Fruit fly (Drosophila melanogaster): ENCODE data around the gene CG34456.

The CG34456 gene

DNA sequence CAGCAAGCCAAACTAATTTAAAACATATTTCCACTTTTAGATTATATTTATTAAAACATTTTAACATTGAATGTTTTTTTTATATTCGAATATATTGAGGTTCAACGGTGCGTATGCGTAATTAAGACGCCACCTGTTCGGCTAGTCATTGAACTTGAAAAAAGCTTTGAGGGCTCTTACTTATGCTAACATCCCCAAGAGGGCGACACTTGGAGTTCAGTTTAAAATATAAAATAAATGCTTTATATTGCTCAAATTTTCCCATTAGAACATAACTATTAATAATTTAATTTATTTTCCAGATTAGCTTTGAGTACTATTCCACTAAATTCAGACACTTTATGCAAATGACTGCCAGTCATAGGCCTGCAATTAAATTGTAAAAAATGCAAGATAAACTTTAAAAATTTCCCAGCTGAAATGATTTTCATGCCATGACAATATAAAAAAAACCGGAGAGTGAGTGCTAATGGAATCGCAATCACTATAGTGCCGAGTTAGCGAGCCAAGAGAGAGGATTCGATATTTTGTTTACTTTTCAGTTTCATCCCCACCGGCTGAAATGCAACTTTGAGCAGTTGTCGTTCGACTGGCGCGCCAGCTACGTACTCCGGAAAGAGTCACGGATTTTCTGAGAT lies 28.0 kb upstream of the CG34456 start, which contains the start of gene PGRP-LA (continued):
- TF ChIP-seq ap (GFP tag; IDR thresholded peaks at IDR 0.05) (no peak), CG13296 (GFP tag; optimal IDR thresholded peaks at IDR 0.05) (peak; percentile 38), CG1233 (GFP tag; optimal IDR thresholded peaks at IDR 0.05) (no peak), Aef1 (GFP tag; IDR thresholded peaks at IDR 0.05) (peak; percentile 37; the same call in 1 of the 3 replicates), Tbp (GFP tag; optimal IDR thresholded peaks at IDR 0.05) (no peak), NFAT (GFP tag; IDR thresholded peaks at IDR 0.05) (peak; percentile 64; the same call in 1 of the 2 replicates), CG9437 (GFP tag; optimal IDR thresholded peaks at IDR 0.05) (peak; percentile 30), lmd (GFP tag; IDR thresholded peaks at IDR 0.05) (peak; percentile 47; the same call in 1 of the 2 replicates), Fer3 (tag; optimal IDR thresholded peaks at IDR 0.05) (peak; percentile 29), ind (GFP tag; optimal IDR thresholded peaks at IDR 0.05) (peak; percentile 17), Hr3 (GFP tag; optimal IDR thresholded peaks at IDR 0.05) (peak; percentile 4), CG7786 (GFP tag; optimal IDR thresholded peaks at IDR 0.05) (no peak), tgo (GFP tag; IDR thresholded peaks at IDR 0.05) (peak; percentile 40; the same call in 1 of the 3 replicates), CkIIα-i1 (GFP tag; IDR thresholded peaks at IDR 0.05) (no peak), CG30403 (GFP tag; optimal IDR thresholded peaks at IDR 0.05) (peak; percentile 12), luna (GFP tag; optimal IDR thresholded peaks at IDR 0.05) (no peak), unpg (GFP tag; optimal IDR thresholded peaks at IDR 0.05) (peak; percentile 46), Asciz (GFP tag; optimal IDR thresholded peaks at IDR 0.05) (peak; percentile 29), CG4854 (GFP tag; optimal IDR thresholded peaks at IDR 0.05) (no peak), gro (GFP tag; optimal IDR thresholded peaks at IDR 0.05) (no peak), CG6791 (GFP tag; IDR thresholded peaks at IDR 0.05; ENCODE audit: partially characterized antibody) (no peak), Hr51 (GFP tag; optimal IDR thresholded peaks at IDR 0.05) (peak in 1 of 2 experiments; percentile 52), CG14441 (GFP tag; IDR thresholded peaks at IDR 0.05) (0 out of 2 replicates have a peak, but pooled peaks have one; percentile 52), bbx (GFP tag; IDR thresholded peaks at IDR 0.05; ENCODE audit: partially characterized antibody) (no peak), gt (GFP tag; IDR thresholded peaks at IDR 0.05) (no peak), h (optimal IDR thresholded peaks at IDR 0.05) (no peak), p53 (GFP tag; optimal IDR thresholded peaks at IDR 0.05) (no peak), H15 (GFP tag; IDR thresholded peaks at IDR 0.05) (0 out of 3 replicates have a peak, but pooled peaks have one; percentile 35), pan (optimal IDR thresholded peaks at IDR 0.05) (no peak), pan (GFP tag; optimal IDR thresholded peaks at IDR 0.05 in 1 of 2, IDR thresholded peaks at IDR 0.05 in 1 of 2) (peak in 1 of 2 experiments; percentile 52), HHEX (GFP tag; optimal IDR thresholded peaks at IDR 0.05) (peak; percentile 9), caup (GFP tag; optimal IDR thresholded peaks at IDR 0.05; ENCODE audit: severe bottlenecking) (peak; percentile 31), Ptx1 (GFP tag; IDR thresholded peaks at IDR 0.05) (peak; percentile 44; the same call in 1 of the 2 replicates), gsb (GFP tag; IDR thresholded peaks at IDR 0.05) (peak; percentile 37; the same call in 1 of the 2 replicates), ranshi (GFP tag; IDR thresholded peaks at IDR 0.05) (peak; percentile 15; the same call in 1 of the 2 replicates), Lpt (GFP tag; optimal IDR thresholded peaks at IDR 0.05) (no peak), Sox102F (GFP tag; optimal IDR thresholded peaks at IDR 0.05) (peak; percentile 51), CG14965 (GFP tag; optimal IDR thresholded peaks at IDR 0.05; ENCODE audit: borderline replicate concordance) (peak; percentile 80), ci (GFP tag; IDR thresholded peaks at IDR 0.05) (peak; percentile 70; the same call in 2 of the 3 replicates), emc (GFP tag; optimal IDR thresholded peaks at IDR 0.05) (no peak), NC2α (GFP tag; optimal IDR thresholded peaks at IDR 0.05) (no peak), slbo (GFP tag; IDR thresholded peaks at IDR 0.05) (peak; percentile 57), CG3281 (GFP tag; optimal IDR thresholded peaks at IDR 0.05) (peak; percentile 36), unc-4 (GFP tag; IDR thresholded peaks at IDR 0.05; ENCODE audit: partially characterized antibody) (no peak), CG11456 (GFP tag; IDR thresholded peaks at IDR 0.05) (peak; percentile 84), HLH4C (GFP tag; IDR thresholded peaks at IDR 0.05; ENCODE audit: partially characterized antibody) (no peak), CG10543 (GFP tag; optimal IDR thresholded peaks at IDR 0.05) (peak; percentile 18), Six4 (GFP tag; optimal IDR thresholded peaks at IDR 0.05) (peak; percentile 1), grau (tag; optimal IDR thresholded peaks at IDR 0.05) (peak; percentile 39), HmgD (GFP tag; optimal IDR thresholded peaks at IDR 0.05) (no peak)

Measured in whole organism, embryonic.